Fruit fly (Drosophila melanogaster) whole organism, pupa: ENCODE results near the gene Qsox2.

Experiments
- CG10348 ChIP-seq: fragments of 200-800 bp; sonication (Bioruptor generic); IDR thresholded peaks from 2 replicates; pipeline ENCODE4 v1.3.6; 2022; ENCODE audit warnings: missing biosample characterization, missing genetic modification characterization
- CG12605 ChIP-seq: fragments of 200-800 bp; sonication (Bioruptor generic); IDR thresholded peaks from 2 replicates; pipeline ENCODE4 v1.3.6; 2022; ENCODE audit warnings: missing biosample characterization, missing genetic modification characterization
- CG13204 ChIP-seq: fragments of 200-800 bp; sonication (Bioruptor generic); optimal IDR thresholded peaks from 2 replicates; lab custom pipeline; 2018; ENCODE audit warnings: missing biosample characterization, mild to moderate bottlenecking, missing genetic modification characterization, moderate library complexity
- CG14655 ChIP-seq: fragments of 200-800 bp; sonication (Bioruptor generic); optimal IDR thresholded peaks from 3 replicates; lab custom pipeline; 2017; ENCODE audit warnings: mild to moderate bottlenecking, missing biosample characterization, missing genetic modification reagents, missing genetic modification characterization
- CG15710 ChIP-seq: fragments of 200-800 bp; sonication (Bioruptor generic); optimal IDR thresholded peaks from 2 replicates; lab custom pipeline; 2018; ENCODE audit warnings: missing biosample characterization, mild to moderate bottlenecking, missing genetic modification characterization, moderate library complexity
- CG17806 ChIP-seq: fragments of 200-800 bp; sonication (Bioruptor generic); optimal IDR thresholded peaks from 2 replicates; lab custom pipeline; 2018; ENCODE audit warnings: missing biosample characterization, mild to moderate bottlenecking, missing genetic modification characterization, moderate library complexity
- CG32121 ChIP-seq: fragments of 200-800 bp; sonication (Bioruptor generic); IDR thresholded peaks from 2 replicates; pipeline ENCODE4 v1.3.6; 2022; ENCODE audit warnings: missing biosample characterization, missing genetic modification characterization
- CG34367 ChIP-seq: fragments of 200-800 bp; sonication (Bioruptor generic); optimal IDR thresholded peaks from 2 replicates; lab custom pipeline; 2018; ENCODE audit warnings: missing biosample characterization, mild to moderate bottlenecking, missing genetic modification characterization
- CG4496 ChIP-seq: fragments of 200-800 bp; sonication (Bioruptor generic); IDR thresholded peaks from 3 replicates; pipeline ENCODE4 v1.3.6; 2022; ENCODE audit warnings: missing biosample characterization, missing genetic modification characterization
- CG8159 ChIP-seq: fragments of 200-800 bp; sonication (Bioruptor generic); optimal IDR thresholded peaks from 3 replicates; lab custom pipeline; 2018; ENCODE audit warnings: missing biosample characterization, mild to moderate bottlenecking, missing genetic modification characterization, moderate library complexity
- CG8301 ChIP-seq: fragments of 200-800 bp; sonication (Bioruptor generic); optimal IDR thresholded peaks from 2 replicates; lab custom pipeline; 2018; ENCODE audit warnings: missing biosample characterization, mild to moderate bottlenecking, missing genetic modification characterization
- CG9948 ChIP-seq: fragments of 200-800 bp; sonication (Bioruptor generic); optimal IDR thresholded peaks from 2 replicates; lab custom pipeline; 2018; ENCODE audit warnings: missing biosample characterization, mild to moderate bottlenecking, missing genetic modification characterization, moderate library complexity
- D1 ChIP-seq: fragments of 200-800 bp; sonication (Bioruptor generic); optimal IDR thresholded peaks from 2 replicates; lab custom pipeline; 2018; ENCODE audit warnings: missing biosample characterization, mild to moderate bottlenecking, missing genetic modification characterization, moderate library complexity
- EcR ChIP-seq: fragments of 200-800 bp; sonication (Bioruptor generic); optimal IDR thresholded peaks from 3 replicates; lab custom pipeline; 2019; ENCODE audit warnings: missing biosample characterization, missing genetic modification characterization, mild to moderate bottlenecking, moderate library complexity, missing genetic modification reagents
- Ets98B ChIP-seq: fragments of 200-800 bp; sonication (Bioruptor generic); IDR thresholded peaks from 2 replicates; pipeline ENCODE4 v1.3.6; 2022; ENCODE audit warnings: missing biosample characterization, missing genetic modification characterization
- Pif1A ChIP-seq: fragments of 200-800 bp; sonication (Bioruptor generic); optimal IDR thresholded peaks from 3 replicates; lab custom pipeline; 2016; ENCODE audit warnings: missing biosample characterization, missing genetic modification characterization
- Pif1B ChIP-seq: fragments of 200-800 bp; sonication (Bioruptor generic); optimal IDR thresholded peaks from 3 replicates; lab custom pipeline; 2016; ENCODE audit warnings: missing biosample characterization, missing genetic modification characterization
- Snoo ChIP-seq: fragments of 200-800 bp; sonication (Bioruptor generic); optimal IDR thresholded peaks from 3 replicates; lab custom pipeline; 2017; ENCODE audit warnings: missing biosample characterization, mild to moderate bottlenecking, missing genetic modification characterization, inconsistent platforms
- fd96Ca ChIP-seq: fragments of 200-800 bp; sonication (Bioruptor generic); IDR thresholded peaks from 3 replicates; pipeline ENCODE4 v1.3.6; 2022; ENCODE audit warnings: missing biosample characterization, missing genetic modification characterization
- gl ChIP-seq: fragments of 200-800 bp; sonication (Bioruptor generic); optimal IDR thresholded peaks from 2 replicates; lab custom pipeline; 2018; ENCODE audit warnings: missing biosample characterization, mild to moderate bottlenecking, missing genetic modification characterization
- rn ChIP-seq: fragments of 200-800 bp; sonication (Bioruptor generic); IDR thresholded peaks from 2 replicates; pipeline ENCODE4 v1.3.6; 2022; ENCODE audit warnings: missing biosample characterization, missing genetic modification characterization

Gene Qsox2

dm6 chr3R:21889945-21890344, 23.6 kb upstream of the Qsox2 start:
- TF ChIP-seq CG13204, result peak; percentile 0
- no peak for TF ChIP-seq CG17806 (tag; lab: Kevin White, UChicago)
- TF ChIP-seq D1 (tag; lab: Kevin White, UChicago), result no peak
- TF ChIP-seq CG12605 (GFP tag; lab: Robert Waterston, UW), result no peak
- TF ChIP-seq EcR (GFP tag; lab: Kevin White, UChicago), result peak; percentile 96

- TF ChIP-seq CG4496 (GFP tag; lab: Robert Waterston, UW), result no peak; the same call in 2 of the 3 replicates
- TF ChIP-seq Snoo, result no peak
- no peak for TF ChIP-seq D1 (tag; lab: Kevin White, UChicago)
- TF ChIP-seq rn (GFP tag; lab: Robert Waterston, UW), result 0 out of 2 replicates have a peak, but pooled peaks have one; percentile 16
- TF ChIP-seq Pif1A (GFP tag; lab: Kevin White, UChicago), result no peak
- TF ChIP-seq EcR (GFP tag; lab: Kevin White, UChicago), result peak; percentile 89
- no peak for TF ChIP-seq fd96Ca (GFP tag; lab: Robert Waterston, UW)
- peak; percentile 32 for TF ChIP-seq CG14655 (GFP tag; lab: Kevin White, UChicago)
- no peak for TF ChIP-seq CG34367 (tag; lab: Kevin White, UChicago)
- TF ChIP-seq gl (tag; lab: Kevin White, UChicago), result no peak
- no peak for TF ChIP-seq CG10348
- no peak for TF ChIP-seq CG17806 (tag; lab: Kevin White, UChicago)
- TF ChIP-seq CG32121 (GFP tag; lab: Robert Waterston, UW), result no peak
- TF ChIP-seq CG13204, result no peak
- TF ChIP-seq CG12605 (GFP tag; lab: Robert Waterston, UW), result no peak
- no peak for TF ChIP-seq CG8301
- no peak for TF ChIP-seq CG15710 (tag; lab: Kevin White, UChicago)
- no peak for TF ChIP-seq CG8159
- no peak for TF ChIP-seq CG9948 (tag; lab: Kevin White, UChicago)
- TF ChIP-seq Ets98B (GFP tag; lab: Robert Waterston, UW), result no peak
- no peak for TF ChIP-seq Pif1B (GFP tag; lab: Kevin White, UChicago)
Measured at dm6 chr3R:21890739-21891138, 22.8 kb upstream of the Qsox2 start.

- TF ChIP-seq rn (GFP tag; lab: Robert Waterston, UW), result no peak
- peak; percentile 8 for TF ChIP-seq gl (tag; lab: Kevin White, UChicago)
- peak; percentile 51 for TF ChIP-seq CG13204
- TF ChIP-seq CG15710 (tag; lab: Kevin White, UChicago), result peak; percentile 2
- peak; percentile 11 for TF ChIP-seq Pif1B (GFP tag; lab: Kevin White, UChicago)
- no peak for TF ChIP-seq CG12605 (GFP tag; lab: Robert Waterston, UW)
- peak; percentile 40; the same call in 1 of the 3 replicates for TF ChIP-seq CG4496 (GFP tag; lab: Robert Waterston, UW)
Measured at dm6 chr3R:21892450-21892849, 21.1 kb upstream of the Qsox2 start.

dm6 chr3R:21893929-21894328, 19.6 kb upstream of the Qsox2 start:
- TF ChIP-seq CG8159 (peak; percentile 85), CG13204 (peak; percentile 59), CG10348 (0 out of 2 replicates have a peak, but pooled peaks have one; percentile 29), CG9948 (tag; lab: Kevin White, UChicago) (peak; percentile 87), CG15710 (tag; lab: Kevin White, UChicago) (peak; percentile 80), Pif1A (GFP tag; lab: Kevin White, UChicago) (peak; percentile 81), CG12605 (GFP tag; lab: Robert Waterston, UW) (peak; percentile 84), Ets98B (GFP tag; lab: Robert Waterston, UW) (peak; percentile 85), fd96Ca (GFP tag; lab: Robert Waterston, UW) (peak; percentile 68; the same call in 2 of the 3 replicates), CG32121 (GFP tag; lab: Robert Waterston, UW) (peak; percentile 86), CG34367 (tag; lab: Kevin White, UChicago) (peak; percentile 78), EcR (GFP tag; lab: Kevin White, UChicago) (peak; percentile 42), CG17806 (tag; lab: Kevin White, UChicago) (peak; percentile 85), CG4496 (GFP tag; lab: Robert Waterston, UW) (peak; percentile 90), CG14655 (GFP tag; lab: Kevin White, UChicago) (peak; percentile 93), gl (tag; lab: Kevin White, UChicago) (peak; percentile 62), rn (GFP tag; lab: Robert Waterston, UW) (peak; percentile 78), Pif1B (GFP tag; lab: Kevin White, UChicago) (peak; percentile 72), CG8301 (peak; percentile 92), D1 (tag; lab: Kevin White, UChicago) (peak; percentile 80), Snoo (peak; percentile 32)

dm6 chr3R:21895961-21896875, 17.3 kb upstream of the Qsox2 start:
- peak; percentile 41; the same call in 1 of the 3 replicates for TF ChIP-seq CG4496 (GFP tag; lab: Robert Waterston, UW)
- 0 out of 3 replicates have a peak, but pooled peaks have one; percentile 9 for TF ChIP-seq fd96Ca (GFP tag; lab: Robert Waterston, UW)
- no peak for TF ChIP-seq Pif1A (GFP tag; lab: Kevin White, UChicago)
- peak; percentile 56 for TF ChIP-seq CG8159
- peak; percentile 6 for TF ChIP-seq CG15710 (tag; lab: Kevin White, UChicago)
- no peak for TF ChIP-seq CG10348
- TF ChIP-seq CG9948 (tag; lab: Kevin White, UChicago), result peak; percentile 27
- 0 out of 2 replicates have a peak, but pooled peaks have one; percentile 13 for TF ChIP-seq Ets98B (GFP tag; lab: Robert Waterston, UW)
- peak; percentile 72 for TF ChIP-seq CG14655 (GFP tag; lab: Kevin White, UChicago)
- no peak for TF ChIP-seq CG13204
- no peak for TF ChIP-seq D1 (tag; lab: Kevin White, UChicago)
- no peak for TF ChIP-seq CG32121 (GFP tag; lab: Robert Waterston, UW)
- TF ChIP-seq CG34367 (tag; lab: Kevin White, UChicago), result peak; percentile 16
- TF ChIP-seq CG17806 (tag; lab: Kevin White, UChicago), result peak; percentile 43
- no peak for TF ChIP-seq rn (GFP tag; lab: Robert Waterston, UW)
- peak; percentile 3 for TF ChIP-seq Snoo
- peak; percentile 22 for TF ChIP-seq CG8301
- TF ChIP-seq CG12605 (GFP tag; lab: Robert Waterston, UW), result peak; percentile 70
- no peak for TF ChIP-seq Pif1B (GFP tag; lab: Kevin White, UChicago)
- TF ChIP-seq gl (tag; lab: Kevin White, UChicago), result peak; percentile 59
- peak; percentile 85 for TF ChIP-seq EcR (GFP tag; lab: Kevin White, UChicago)
